Worm (Caenorhabditis elegans) whole organism, late embryonic: ENCODE data around the gene C08F8.6.

Experiments
- F13H6.1 ChIP-seq: sonication (generic microtip); optimal IDR thresholded peaks from 2 replicates; lab custom pipeline; 2016; ENCODE audit warnings: missing genetic modification characterization, missing compliant biosample characterization
- ama-1 ChIP-seq: fragments of 150-350 bp; optimal IDR thresholded peaks from 2 replicates; lab custom pipeline; 2014
- ceh-22 ChIP-seq: sonication (generic microtip); optimal IDR thresholded peaks from 2 replicates; lab custom pipeline; 2017; ENCODE audit warnings: missing biosample characterization, missing genetic modification characterization
- che-1 ChIP-seq: sonication (generic microtip); optimal IDR thresholded peaks from 2 replicates; lab custom pipeline; 2016; ENCODE audit warnings: mild to moderate bottlenecking, missing genetic modification characterization, missing compliant biosample characterization
- ets-4 ChIP-seq: sonication (generic microtip); optimal IDR thresholded peaks from 2 replicates; lab custom pipeline; 2016; ENCODE audit warnings: missing genetic modification characterization, missing compliant biosample characterization
- fkh-10 ChIP-seq: fragments of 150-350 bp; optimal IDR thresholded peaks from 2 replicates; lab custom pipeline; 2014; ENCODE audit warnings: missing biosample characterization, missing genetic modification reagents, missing genetic modification characterization
- hlh-30 ChIP-seq: sonication (generic microtip); optimal IDR thresholded peaks from 2 replicates; lab custom pipeline; 2017; ENCODE audit warnings: antibody characterized with exemption, missing genetic modification characterization, missing compliant biosample characterization; ENCODE audit not compliant: insufficient read depth
- lin-11 ChIP-seq: fragments of 200-800 bp; sonication (Bioruptor generic); optimal IDR thresholded peaks from 2 replicates; lab custom pipeline; 2018; ENCODE audit warnings: mild to moderate bottlenecking, missing genetic modification characterization, missing compliant biosample characterization
- nhr-232 ChIP-seq: sonication (generic microtip); optimal IDR thresholded peaks from 2 replicates; lab custom pipeline; 2016; ENCODE audit warnings: missing genetic modification characterization, missing compliant biosample characterization
- pha-2 ChIP-seq: sonication (generic microtip); optimal IDR thresholded peaks from 2 replicates; lab custom pipeline; 2017; ENCODE audit warnings: mild to moderate bottlenecking, missing genetic modification characterization, missing compliant biosample characterization
- pha-4 ChIP-seq: fragments of 150-350 bp; optimal IDR thresholded peaks from 2 replicates; lab custom pipeline; 2018; ENCODE audit warnings: missing biosample characterization, missing genetic modification reagents, missing genetic modification characterization
- pqm-1 ChIP-seq: sonication (generic microtip); optimal IDR thresholded peaks from 2 replicates; lab custom pipeline; 2016; ENCODE audit warnings: missing genetic modification characterization, missing compliant biosample characterization
- sox-4 ChIP-seq: sonication (generic microtip); optimal IDR thresholded peaks from 2 replicates; lab custom pipeline; 2017; ENCODE audit warnings: mild to moderate bottlenecking, missing genetic modification characterization, inconsistent platforms, missing compliant biosample characterization
- tbx-2 ChIP-seq: sonication (generic microtip); optimal IDR thresholded peaks from 2 replicates; lab custom pipeline; 2016; ENCODE audit warnings: missing genetic modification characterization, missing compliant biosample characterization

DNA sequence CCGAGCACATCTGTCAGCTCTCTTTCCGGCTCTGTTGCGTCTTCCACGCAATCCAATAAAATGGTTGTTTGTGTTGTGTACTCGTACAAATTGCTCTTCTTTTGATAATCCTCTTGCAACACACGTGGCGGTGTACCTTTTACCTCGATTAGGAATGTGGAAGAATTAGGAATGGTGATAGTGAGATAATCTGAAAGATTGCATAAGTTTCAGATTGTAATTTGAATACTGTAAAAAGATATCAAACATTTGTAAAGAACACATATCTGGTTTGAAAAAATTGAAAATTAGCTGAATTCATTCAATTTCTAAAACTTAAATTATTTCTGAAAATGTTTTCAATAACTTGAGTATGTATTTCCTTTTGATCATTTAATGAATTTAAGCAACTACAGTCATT, at the start of gene C08F8.6:
- TF ChIP-seq F13H6.1 (tag; lab: Kevin White, UChicago) (no peak), ets-4 (tag; lab: Kevin White, UChicago) (no peak), pha-2 (tag; lab: Kevin White, UChicago) (no peak), pha-4 (tag; lab: Kevin White, UChicago) (no peak), pqm-1 (tag; lab: Kevin White, UChicago) (no peak), tbx-2 (no peak), sox-4 (tag; lab: Kevin White, UChicago) (no peak), ama-1 (lab: Kevin White, UChicago) (no peak), lin-11 (tag; lab: Kevin White, UChicago) (no peak), hlh-30 (tag; lab: Kevin White, UChicago) (no peak), che-1 (tag; lab: Kevin White, UChicago) (no peak), ceh-22 (tag; lab: Kevin White, UChicago) (no peak), nhr-232 (tag; lab: Kevin White, UChicago) (no peak), fkh-10 (GFP tag; lab: Kevin White, UChicago) (no peak)
